Worm (Caenorhabditis elegans) whole organism, L1 larva: ENCODE measurements around the gene srt-29.

Experiments
- blmp-1 ChIP-seq: fragments of 150-350 bp; optimal IDR thresholded peaks from 2 replicates; lab custom pipeline; 2014; ENCODE audit warnings: missing biosample characterization, missing genetic modification characterization
- nhr-77 ChIP-seq: fragments of 150-350 bp; optimal IDR thresholded peaks from 2 replicates; lab custom pipeline; 2014; ENCODE audit warnings: missing biosample characterization, missing genetic modification characterization

- TF ChIP-seq blmp-1 (tag; lab: Kevin White, UChicago) (peak; percentile 80), nhr-77 (tag; lab: Kevin White, UChicago) (peak; percentile 69)
These were observed 46.3 kb downstream of the srt-29 start, which contains the start of gene W02G9.3 for ce11 chrV:2672603-2673002.
